Worm (Caenorhabditis elegans) whole organism, L1 larva: ENCODE data around the gene pud-4.

Experiments
- C16A3.4 ChIP-seq: fragments of 150-350 bp; optimal IDR thresholded peaks from 2 replicates; lab custom pipeline; 2014; ENCODE audit warnings: missing biosample characterization, missing genetic modification characterization
- C34B4.2 ChIP-seq: sonication (generic microtip); optimal IDR thresholded peaks from 2 replicates; lab custom pipeline; 2017; ENCODE audit warnings: mild to moderate bottlenecking, missing genetic modification characterization, missing compliant biosample characterization
- aly-2 ChIP-seq: fragments of 150-350 bp; optimal IDR thresholded peaks from 2 replicates; lab custom pipeline; 2014; ENCODE audit warnings: missing biosample characterization, missing genetic modification characterization
- ceh-8 ChIP-seq: fragments of 200-800 bp; sonication (Bioruptor generic); optimal IDR thresholded peaks from 2 replicates; lab custom pipeline; 2018; ENCODE audit warnings: mild to moderate bottlenecking, missing genetic modification characterization, moderate library complexity, missing compliant biosample characterization
- ceh-82 ChIP-seq, 3 experiments: fragments of 150-350 bp in 1 of 3; sonication (generic microtip) in 2 of 3; optimal IDR thresholded peaks; 2 replicates each; lab custom pipeline; 2014 to 2017; ENCODE audit warnings: missing biosample characterization in 3 of 3, missing genetic modification characterization in 3 of 3
- ceh-88 ChIP-seq: fragments of 200-800 bp; sonication (Bioruptor generic); IDR thresholded peaks from 2 replicates; pipeline ENCODE4 v1.3.6; 2022; ENCODE audit warnings: missing genetic modification characterization, missing compliant biosample characterization
- dpl-1 ChIP-seq, 3 experiments: fragments of 150-350 bp in 2 of 3; sonication (generic microtip) in 1 of 3; optimal IDR thresholded peaks; 2 replicates each; lab custom pipeline; 2014 to 2017; ENCODE audit warnings: missing biosample characterization in 3 of 3, missing genetic modification characterization in 3 of 3, missing genetic modification reagents in 3 of 3
- dsc-1 ChIP-seq: sonication (generic microtip); optimal IDR thresholded peaks from 2 replicates; lab custom pipeline; 2016; ENCODE audit warnings: mild to moderate bottlenecking, missing genetic modification characterization, missing compliant biosample characterization
- efl-1 ChIP-seq, 4 experiments: fragments of 150-350 bp; optimal IDR thresholded peaks in 3 of 4; peaks in 1 of 4; 1 replicate in 1 of 4; 2 replicates in 3 of 4; lab custom pipeline; 2014; ENCODE audit warnings: missing biosample characterization in 2 of 4, missing genetic modification characterization in 2 of 4, missing genetic modification reagents in 2 of 4
- egl-13 ChIP-seq: sonication (generic microtip); optimal IDR thresholded peaks from 2 replicates; lab custom pipeline; 2016; ENCODE audit warnings: missing genotype, missing genetic modification reagents, missing genetic modification characterization, missing compliant biosample characterization
- egl-27 ChIP-seq, 2 experiments: fragments of 150-350 bp in 1 of 2; sonication (generic microtip); optimal IDR thresholded peaks; 3 replicates each; lab custom pipeline; 2017 to 2018; ENCODE audit warnings: missing biosample characterization in 2 of 2, missing genetic modification characterization in 2 of 2, missing genetic modification reagents in 2 of 2
- elt-2 ChIP-seq: sonication (generic microtip); optimal IDR thresholded peaks from 2 replicates; lab custom pipeline; 2016; ENCODE audit warnings: missing genetic modification characterization, mild to moderate bottlenecking, inconsistent platforms, missing compliant biosample characterization, missing genetic modification reagents
- elt-3 ChIP-seq, 6 experiments: fragments of 150-350 bp in 1 of 6; sonication (generic microtip); optimal IDR thresholded peaks; 2 replicates each; lab custom pipeline; 2017 to 2018; ENCODE audit warnings: missing biosample characterization in 6 of 6, missing genetic modification characterization in 6 of 6, inconsistent platforms in 1 of 6
- fkh-10 ChIP-seq: sonication (generic microtip); optimal IDR thresholded peaks from 2 replicates; lab custom pipeline; 2017; ENCODE audit warnings: missing biosample characterization, missing genetic modification reagents, missing genetic modification characterization
- fkh-4 ChIP-seq: sonication (generic microtip); optimal IDR thresholded peaks from 2 replicates; lab custom pipeline; 2016; ENCODE audit warnings: missing compliant biosample characterization, missing genetic modification characterization, borderline replicate concordance
- fkh-8 ChIP-seq: sonication (generic microtip); optimal IDR thresholded peaks from 2 replicates; lab custom pipeline; 2016; ENCODE audit warnings: mild to moderate bottlenecking, missing genetic modification characterization, missing compliant biosample characterization
- grh-1 ChIP-seq: fragments of 200-800 bp; sonication (Bioruptor generic); IDR thresholded peaks from 2 replicates; pipeline ENCODE4 v1.3.6; 2022; ENCODE audit warnings: missing genetic modification reagents, missing genetic modification characterization, missing compliant biosample characterization
- hlh-17 ChIP-seq: fragments of 200-800 bp; sonication (Bioruptor generic); optimal IDR thresholded peaks from 2 replicates; lab custom pipeline; 2018; ENCODE audit warnings: missing genetic modification characterization, mild to moderate bottlenecking, missing compliant biosample characterization, moderate library complexity, borderline replicate concordance
- hpl-2 ChIP-seq: fragments of 150-350 bp; optimal IDR thresholded peaks from 2 replicates; lab custom pipeline; 2014; ENCODE audit warnings: missing biosample characterization, missing genetic modification reagents, missing genetic modification characterization
- lin-13 ChIP-seq: fragments of 150-350 bp; optimal IDR thresholded peaks from 2 replicates; lab custom pipeline; 2014; ENCODE audit warnings: missing biosample characterization, missing genetic modification reagents, missing genetic modification characterization
- lin-14 ChIP-seq: fragments of 200-800 bp; sonication (Bioruptor generic); optimal IDR thresholded peaks from 2 replicates; lab custom pipeline; 2018; ENCODE audit warnings: mild to moderate bottlenecking, missing genetic modification characterization, moderate library complexity, missing compliant biosample characterization
- lin-35 ChIP-seq, 2 experiments: fragments of 150-350 bp; optimal IDR thresholded peaks; 2 replicates each; lab custom pipeline; 2014; ENCODE audit warnings: missing biosample characterization in 2 of 2, missing genetic modification characterization in 2 of 2, missing genetic modification reagents in 2 of 2
- mab-9 ChIP-seq: fragments of 200-800 bp; sonication (Bioruptor generic); IDR thresholded peaks from 2 replicates; pipeline ENCODE4 v1.3.6; 2022; ENCODE audit warnings: missing genetic modification reagents, missing genetic modification characterization, missing compliant biosample characterization
- mdl-1 ChIP-seq, 2 experiments: fragments of 150-350 bp; optimal IDR thresholded peaks; 2 replicates each; lab custom pipeline; 2014 to 2017; ENCODE audit warnings: missing biosample characterization in 2 of 2, missing genetic modification characterization in 2 of 2, inconsistent platforms in 1 of 2
- mef-2 ChIP-seq: fragments of 150-350 bp; optimal IDR thresholded peaks from 2 replicates; lab custom pipeline; 2014; ENCODE audit warnings: missing biosample characterization, missing genetic modification characterization
- mep-1 ChIP-seq: fragments of 150-350 bp; optimal IDR thresholded peaks from 2 replicates; lab custom pipeline; 2014; ENCODE audit warnings: missing biosample characterization, missing genetic modification characterization
- nhr-12 ChIP-seq: sonication (generic microtip); optimal IDR thresholded peaks from 2 replicates; lab custom pipeline; 2017; ENCODE audit warnings: missing biosample characterization, missing genetic modification characterization
- nhr-20 ChIP-seq: sonication (generic microtip); optimal IDR thresholded peaks from 2 replicates; lab custom pipeline; 2016; ENCODE audit warnings: mild to moderate bottlenecking, missing genetic modification characterization, missing compliant biosample characterization
- nhr-237 ChIP-seq: fragments of 150-350 bp; optimal IDR thresholded peaks from 2 replicates; lab custom pipeline; 2014; ENCODE audit warnings: missing biosample characterization, missing genetic modification characterization
- nhr-47 ChIP-seq: sonication (generic microtip); optimal IDR thresholded peaks from 2 replicates; lab custom pipeline; 2016; ENCODE audit warnings: mild to moderate bottlenecking, missing genetic modification characterization, moderate library complexity, missing compliant biosample characterization
- nhr-71 ChIP-seq: sonication (generic microtip); optimal IDR thresholded peaks from 2 replicates; lab custom pipeline; 2016; ENCODE audit warnings: mild to moderate bottlenecking, missing genetic modification characterization, moderate library complexity, missing compliant biosample characterization
- nhr-77 ChIP-seq: fragments of 150-350 bp; optimal IDR thresholded peaks from 2 replicates; lab custom pipeline; 2014; ENCODE audit warnings: missing biosample characterization, missing genetic modification characterization
- nhr-85 ChIP-seq: sonication (generic microtip); peaks from one replicate; lab custom pipeline; 2016; ENCODE audit warnings: missing genetic modification characterization, inconsistent platforms, missing compliant biosample characterization
- pag-3 ChIP-seq: sonication (generic microtip); optimal IDR thresholded peaks from 2 replicates; lab custom pipeline; 2017; ENCODE audit warnings: missing genetic modification characterization, mild to moderate bottlenecking, missing compliant biosample characterization, antibody characterized with exemption, borderline replicate concordance; ENCODE audit not compliant: insufficient read depth
- pax-3 ChIP-seq: fragments of 200-800 bp; sonication (Bioruptor generic); optimal IDR thresholded peaks from 2 replicates; lab custom pipeline; 2018; ENCODE audit warnings: mild to moderate bottlenecking, missing genetic modification characterization, moderate library complexity, missing compliant biosample characterization
- rnt-1 ChIP-seq: sonication (generic microtip); optimal IDR thresholded peaks from 2 replicates; lab custom pipeline; 2016; ENCODE audit warnings: mild to moderate bottlenecking, missing genetic modification characterization, moderate library complexity, missing compliant biosample characterization
- skn-1 ChIP-seq: fragments of 150-350 bp; optimal IDR thresholded peaks from 2 replicates; lab custom pipeline; 2014; ENCODE audit warnings: missing biosample characterization, missing genetic modification characterization
- sox-4 ChIP-seq: sonication (generic microtip); optimal IDR thresholded peaks from 2 replicates; lab custom pipeline; 2016; ENCODE audit warnings: missing genetic modification characterization, missing compliant biosample characterization
- swsn-7 ChIP-seq: sonication (generic microtip); optimal IDR thresholded peaks from 2 replicates; lab custom pipeline; 2016; ENCODE audit warnings: missing genetic modification characterization, missing compliant biosample characterization
- tbx-2 ChIP-seq: sonication (generic microtip); optimal IDR thresholded peaks from 2 replicates; lab custom pipeline; 2016; ENCODE audit warnings: missing genetic modification characterization, missing compliant biosample characterization
- unc-130 ChIP-seq: fragments of 150-350 bp; optimal IDR thresholded peaks from 2 replicates; lab custom pipeline; 2017; ENCODE audit warnings: missing biosample characterization, missing genetic modification characterization, inconsistent platforms
- unc-62 ChIP-seq: fragments of 150-350 bp; optimal IDR thresholded peaks from 2 replicates; lab custom pipeline; 2014; ENCODE audit warnings: missing biosample characterization, missing genetic modification reagents, missing genetic modification characterization
- unc-86 ChIP-seq: sonication (generic microtip); optimal IDR thresholded peaks from 2 replicates; lab custom pipeline; 2016; ENCODE audit warnings: missing genetic modification characterization, missing compliant biosample characterization
- vab-15 ChIP-seq: sonication (generic microtip); optimal IDR thresholded peaks from 2 replicates; lab custom pipeline; 2017; ENCODE audit warnings: missing genotype, mild to moderate bottlenecking, missing genetic modification characterization, missing compliant biosample characterization
- xbp-1 ChIP-seq: sonication (generic microtip); optimal IDR thresholded peaks from 2 replicates; lab custom pipeline; 2016; ENCODE audit warnings: missing genetic modification characterization, missing compliant biosample characterization
- zag-1 ChIP-seq: fragments of 150-350 bp; optimal IDR thresholded peaks from 2 replicates; lab custom pipeline; 2014; ENCODE audit warnings: missing biosample characterization, missing genetic modification characterization
- ztf-4 ChIP-seq: fragments of 150-350 bp; optimal IDR thresholded peaks from 2 replicates; lab custom pipeline; 2014; ENCODE audit warnings: missing biosample characterization, missing genetic modification characterization

pud-4 gene

ce11 chrV:2278052-2278451 lies 48.4 kb upstream of the pud-4 start, which contains the start of gene nhr-59:
Gene nhr-59 (minus strand): TSS chrV:2278265.
- TF ChIP-seq ztf-4 (tag; lab: Kevin White, UChicago), result no peak
- TF ChIP-seq sox-4 (tag; lab: Kevin White, UChicago), result no peak
- no peak for TF ChIP-seq grh-1
- no peak for TF ChIP-seq xbp-1
- TF ChIP-seq nhr-47, result no peak
- no peak for TF ChIP-seq nhr-77 (tag; lab: Kevin White, UChicago)
- peak; percentile 0 for TF ChIP-seq mep-1 (tag; lab: Kevin White, UChicago)
- peak in 1 of 2 experiments; percentile 56 for TF ChIP-seq lin-35 (GFP tag; optimal IDR thresholded peaks at IDR 0.05; lab: Kevin White, UChicago)
- TF ChIP-seq unc-130, result no peak
- TF ChIP-seq nhr-71 (tag; lab: Kevin White, UChicago), result peak; percentile 22
- no peak for TF ChIP-seq unc-86 (tag; lab: Kevin White, UChicago)
- peak; percentile 53 for TF ChIP-seq nhr-20 (tag; lab: Kevin White, UChicago)
- peak in 1 of 3 experiments; percentile 11 for TF ChIP-seq dpl-1 (GFP tag; optimal IDR thresholded peaks at IDR 0.05; lab: Kevin White, UChicago)
- no peak for TF ChIP-seq nhr-12 (tag; lab: Kevin White, UChicago)
- TF ChIP-seq egl-27 (tag; optimal IDR thresholded peaks at IDR 0.05; lab: Kevin White, UChicago), result no peak
- peak; percentile 15 for TF ChIP-seq aly-2 (tag; lab: Kevin White, UChicago)
- TF ChIP-seq efl-1 (optimal IDR thresholded peaks at IDR 0.05; lab: Kevin White, UChicago), result peak in 1 of 2 experiments; percentile 7
- TF ChIP-seq efl-1 (GFP tag; optimal IDR thresholded peaks at IDR 0.05 in 1 of 2; lab: Kevin White, UChicago), result no peak
- TF ChIP-seq hpl-2 (GFP tag; lab: Kevin White, UChicago), result no peak
- no peak for TF ChIP-seq mef-2 (tag; lab: Kevin White, UChicago)
- TF ChIP-seq unc-62, result no peak
- no peak for TF ChIP-seq C34B4.2
- no peak for TF ChIP-seq nhr-237
- no peak for TF ChIP-seq ceh-88
- no peak for TF ChIP-seq egl-13 (tag; lab: Kevin White, UChicago)
- TF ChIP-seq fkh-4 (tag; lab: Kevin White, UChicago), result no peak
- TF ChIP-seq lin-14, result peak; percentile 68
- no peak for TF ChIP-seq zag-1 (tag; lab: Kevin White, UChicago)
- TF ChIP-seq dsc-1 (tag; lab: Kevin White, UChicago), result no peak
- no peak for TF ChIP-seq ceh-8 (GFP tag; lab: Kevin White, UChicago)
- no peak for TF ChIP-seq elt-2 (tag; lab: Kevin White, UChicago)
- TF ChIP-seq vab-15 (tag; lab: Kevin White, UChicago), result no peak
- TF ChIP-seq fkh-10 (GFP tag; lab: Kevin White, UChicago), result no peak

DNA sequence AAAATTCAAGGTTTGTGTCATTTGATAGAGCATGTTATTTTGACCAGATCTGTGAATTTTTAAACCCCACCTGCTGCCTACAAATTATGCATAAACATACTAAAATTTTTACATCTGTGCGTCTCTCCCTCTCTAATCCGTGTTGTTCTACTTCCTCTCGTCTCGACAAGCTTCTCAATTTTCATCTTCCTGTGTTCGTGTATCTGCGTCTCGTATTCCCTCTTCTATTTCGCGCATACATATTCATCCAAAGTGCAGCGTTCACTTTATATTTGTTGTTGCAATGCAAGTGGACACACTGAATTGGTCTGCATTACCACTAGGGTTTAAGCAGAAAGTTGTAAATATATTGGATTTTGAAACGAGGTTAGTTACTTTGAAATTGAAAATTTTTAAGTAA lies 47.9 kb upstream of the pud-4 start, which contains the start of gene fbxa-137:
TSS of gene fbxa-137 (plus strand) at position 274 of the 400 bp plus-strand sequence.
- peak; percentile 14 for TF ChIP-seq lin-14
- no peak for TF ChIP-seq skn-1 (tag; lab: Kevin White, UChicago)

- TF ChIP-seq efl-1 (optimal IDR thresholded peaks at IDR 0.05; lab: Kevin White, UChicago) (peak; percentile 60 to 63), efl-1 (GFP tag; optimal IDR thresholded peaks at IDR 0.05 in 1 of 2; lab: Kevin White, UChicago) (peak; percentile 20 to 88), C34B4.2 (no peak), xbp-1 (peak; percentile 1), fkh-8 (tag; lab: Kevin White, UChicago) (peak; percentile 35), swsn-7 (tag; lab: Kevin White, UChicago) (peak; percentile 23), egl-13 (tag; lab: Kevin White, UChicago) (no peak), nhr-85 (tag; lab: Kevin White, UChicago) (no peak), nhr-20 (tag; lab: Kevin White, UChicago) (peak; percentile 67), mdl-1 (tag; optimal IDR thresholded peaks at IDR 0.05; lab: Kevin White, UChicago) (peak in 1 of 2 experiments; percentile 7), hlh-17 (no peak), pax-3 (no peak), rnt-1 (tag; lab: Kevin White, UChicago) (peak; percentile 46), lin-13 (GFP tag; lab: Kevin White, UChicago) (no peak), tbx-2 (tag; lab: Kevin White, UChicago) (peak; percentile 30), dpl-1 (GFP tag; optimal IDR thresholded peaks at IDR 0.05; lab: Kevin White, UChicago) (peak in 2 of 3 experiments; percentile 9 to 56), nhr-47 (peak; percentile 43), C16A3.4 (tag; lab: Kevin White, UChicago) (peak; percentile 45), elt-3 (tag; optimal IDR thresholded peaks at IDR 0.05; lab: Kevin White, UChicago) (peak in 1 of 6 experiments; percentile 47), mab-9 (GFP tag; lab: Robert Waterston, UW) (no peak), lin-14 (peak; percentile 96), mep-1 (tag; lab: Kevin White, UChicago) (peak; percentile 64), nhr-71 (tag; lab: Kevin White, UChicago) (peak; percentile 63), ceh-82 (tag; optimal IDR thresholded peaks at IDR 0.05; lab: Kevin White, UChicago) (peak in 1 of 3 experiments; percentile 50), lin-35 (GFP tag; optimal IDR thresholded peaks at IDR 0.05; lab: Kevin White, UChicago) (peak; percentile 38 to 56), pag-3 (tag; lab: Kevin White, UChicago) (peak; percentile 24)
These were observed 45.0 kb upstream of the pud-4 start, which contains the start of gene nhr-228 for ce11 chrV:2281499-2281898. Gene nhr-228 (plus strand): TSS chrV:2281759.
